Fruit fly (Drosophila melanogaster) Kc167 (cell line): ENCODE data around the gene CG32537.

Experiments used
- h ChIP-seq: fragments of >200 bp; optimal IDR thresholded peaks from 3 replicates; lab custom pipeline; 2018; ENCODE audit warnings: missing external identifiers
- psq ChIP-seq: fragments of >200 bp; optimal IDR thresholded peaks from 2 replicates; lab custom pipeline; 2017; ENCODE audit warnings: missing external identifiers

DNA sequence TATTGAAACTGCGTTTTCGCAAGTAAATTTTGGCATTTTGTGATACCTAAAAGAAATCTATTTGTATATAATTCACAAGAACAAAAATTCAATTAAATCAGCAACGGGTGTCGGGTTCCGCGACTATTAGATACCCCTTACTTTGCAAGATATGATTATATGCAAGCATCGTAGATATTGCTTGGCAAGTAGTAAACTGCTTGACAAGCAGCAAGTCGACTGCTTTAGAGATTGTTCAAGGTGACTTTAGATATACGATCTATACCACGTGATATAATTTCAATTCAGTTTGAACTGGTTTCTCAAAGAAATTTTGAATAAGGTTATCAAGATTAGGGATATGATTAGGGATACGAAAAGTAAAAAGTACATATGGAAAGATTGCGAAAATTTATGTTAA, 2.1 kb upstream of the CG32537 start:
- TF ChIP-seq h (lab: Kevin White, UChicago), result no peak
- no peak for TF ChIP-seq psq
